Worm (Caenorhabditis elegans) whole organism, L4 larva: ENCODE data around the gene rpa-1.
A peak's percentile ranks its signal among the peaks of the same experiment; 100 is the strongest.

ENCODE experiments used
- F10B5.3 ChIP-seq: sonication (generic microtip); optimal IDR thresholded peaks from 2 replicates; lab custom pipeline; 2016; ENCODE audit warnings: mild to moderate bottlenecking, missing genetic modification characterization, missing compliant biosample characterization
- Y48G9A.11 ChIP-seq: fragments of 200-800 bp; sonication (Bioruptor generic); IDR thresholded peaks from 2 replicates; pipeline ENCODE4 v1.3.6; 2022; ENCODE audit warnings: missing genetic modification reagents, missing genetic modification characterization, missing compliant biosample characterization
- aha-1 ChIP-seq: fragments of 150-350 bp; peaks from one replicate; lab custom pipeline; 2014; ENCODE audit warnings: missing biosample characterization, missing genetic modification characterization
- ama-1 ChIP-seq: fragments of 150-350 bp; optimal IDR thresholded peaks from 2 replicates; lab custom pipeline; 2014; ENCODE audit warnings: inconsistent platforms, mixed read lengths
- attf-4 ChIP-seq: sonication (generic microtip); optimal IDR thresholded peaks from 3 replicates; lab custom pipeline; 2017; ENCODE audit warnings: missing biosample characterization, missing genetic modification characterization
- ceh-28 ChIP-seq: fragments of 150-350 bp; optimal IDR thresholded peaks from 2 replicates; lab custom pipeline; 2014; ENCODE audit warnings: missing biosample characterization, missing genetic modification reagents, missing genetic modification characterization
- ceh-44 ChIP-seq: fragments of 200-800 bp; sonication (Bioruptor generic); IDR thresholded peaks from 2 replicates; pipeline ENCODE4 v1.3.6; 2022; ENCODE audit warnings: missing genetic modification reagents, missing genetic modification characterization, missing compliant biosample characterization
- daf-12 ChIP-seq: fragments of 150-350 bp; optimal IDR thresholded peaks from 2 replicates; lab custom pipeline; 2014; ENCODE audit warnings: missing biosample characterization, missing genetic modification reagents, missing genetic modification characterization
- daf-19 ChIP-seq: fragments of 200-800 bp; sonication (Bioruptor generic); conservative IDR thresholded peaks from 2 replicates; pipeline ENCODE4 v1.3.6; 2022; ENCODE audit warnings: missing genetic modification characterization, missing compliant biosample characterization
- dmd-8 ChIP-seq: fragments of 200-800 bp; sonication (Bioruptor generic); IDR thresholded peaks from 2 replicates; pipeline ENCODE4 v1.3.6; 2022; ENCODE audit warnings: missing genetic modification characterization, missing compliant biosample characterization
- dmd-9 ChIP-seq: fragments of 200-800 bp; sonication (Bioruptor generic); IDR thresholded peaks from 2 replicates; pipeline ENCODE4 v1.3.6; 2022; ENCODE audit warnings: missing genetic modification reagents, missing genetic modification characterization, missing compliant biosample characterization
- duxl-1 ChIP-seq: sonication (generic microtip); optimal IDR thresholded peaks from 2 replicates; lab custom pipeline; 2016; ENCODE audit warnings: mild to moderate bottlenecking, missing genetic modification characterization, moderate library complexity, missing compliant biosample characterization; ENCODE audit not compliant: poor library complexity
- dve-1 ChIP-seq: sonication (generic microtip); optimal IDR thresholded peaks from 2 replicates; lab custom pipeline; 2017; ENCODE audit warnings: antibody characterized with exemption, mild to moderate bottlenecking, missing genetic modification characterization, missing compliant biosample characterization; ENCODE audit not compliant: insufficient read depth
- egl-27 ChIP-seq: sonication (generic microtip); optimal IDR thresholded peaks from 3 replicates; lab custom pipeline; 2017; ENCODE audit warnings: missing biosample characterization, missing genetic modification reagents, missing genetic modification characterization
- gei-8 ChIP-seq: fragments of 200-800 bp; sonication (Bioruptor generic); optimal IDR thresholded peaks from 2 replicates; lab custom pipeline; 2018; ENCODE audit warnings: mild to moderate bottlenecking, missing genetic modification characterization, missing compliant biosample characterization
- hif-1 ChIP-seq, 2 experiments: sonication (generic microtip); optimal IDR thresholded peaks; 2 replicates each; lab custom pipeline; 2016 to 2017; ENCODE audit warnings: missing compliant biosample characterization in 2 of 2, missing genetic modification characterization in 2 of 2, missing genetic modification reagents in 2 of 2, missing genotype in 2 of 2, mild to moderate bottlenecking in 1 of 2
- hlh-11 ChIP-seq: fragments of 200-800 bp; sonication (Bioruptor generic); optimal IDR thresholded peaks from 2 replicates; lab custom pipeline; 2018; ENCODE audit warnings: mild to moderate bottlenecking, missing genetic modification characterization, missing compliant biosample characterization
- lin-13 ChIP-seq: fragments of 150-350 bp; optimal IDR thresholded peaks from 2 replicates; lab custom pipeline; 2014; ENCODE audit warnings: missing biosample characterization, missing genetic modification reagents, missing genetic modification characterization
- lsy-2 ChIP-seq, 2 experiments: fragments of 150-350 bp in 1 of 2; sonication (generic microtip) in 1 of 2; optimal IDR thresholded peaks; 2 replicates each; lab custom pipeline; 2014 to 2017; ENCODE audit warnings: missing biosample characterization in 2 of 2, missing genetic modification characterization in 2 of 2
- mxl-2 ChIP-seq: fragments of 200-800 bp; sonication (Bioruptor generic); conservative IDR thresholded peaks from 2 replicates; pipeline ENCODE4 v1.3.6; 2022; ENCODE audit warnings: missing genetic modification reagents, missing genetic modification characterization, missing compliant biosample characterization
- mxl-3 ChIP-seq: fragments of 200-800 bp; sonication (Bioruptor generic); optimal IDR thresholded peaks from 2 replicates; lab custom pipeline; 2018; ENCODE audit warnings: mild to moderate bottlenecking, missing genetic modification characterization, missing compliant biosample characterization
- nhr-10 ChIP-seq: fragments of 150-350 bp; optimal IDR thresholded peaks from 2 replicates; lab custom pipeline; 2014; ENCODE audit warnings: missing biosample characterization, missing genetic modification characterization
- nhr-11 ChIP-seq: fragments of 150-350 bp; optimal IDR thresholded peaks from 2 replicates; lab custom pipeline; 2014; ENCODE audit warnings: missing biosample characterization, missing genetic modification characterization
- nhr-111 ChIP-seq: fragments of 200-800 bp; sonication (Bioruptor generic); optimal IDR thresholded peaks from 2 replicates; lab custom pipeline; 2018; ENCODE audit warnings: mild to moderate bottlenecking, missing genetic modification characterization, missing compliant biosample characterization
- nhr-28 ChIP-seq: fragments of 150-350 bp; optimal IDR thresholded peaks from 2 replicates; lab custom pipeline; 2014; ENCODE audit warnings: missing biosample characterization, missing genetic modification characterization
- nhr-41 ChIP-seq: fragments of 200-800 bp; sonication (Bioruptor generic); IDR thresholded peaks from 2 replicates; pipeline ENCODE4 v1.3.6; 2022; ENCODE audit warnings: missing genetic modification reagents, missing genetic modification characterization, missing compliant biosample characterization
- nhr-48 ChIP-seq: sonication (generic microtip); optimal IDR thresholded peaks from 2 replicates; lab custom pipeline; 2016; ENCODE audit warnings: mild to moderate bottlenecking, missing genetic modification characterization, missing compliant biosample characterization
- nhr-77 ChIP-seq: fragments of 150-350 bp; optimal IDR thresholded peaks from 2 replicates; lab custom pipeline; 2014; ENCODE audit warnings: missing biosample characterization, missing genetic modification characterization
- pha-4 ChIP-seq, 2 experiments: fragments of 150-350 bp in 1 of 2; fragments of 200-800 bp in 1 of 2; sonication (Bioruptor generic) in 1 of 2; IDR thresholded peaks in 1 of 2; optimal IDR thresholded peaks in 1 of 2; 2 replicates each; pipeline versions ENCODE4 v1.3.6 to Lab custom; 2014 to 2022; ENCODE audit warnings: missing genetic modification characterization in 2 of 2, missing genetic modification reagents in 2 of 2, missing biosample characterization in 1 of 2, missing compliant biosample characterization in 1 of 2
- pqm-1 ChIP-seq: sonication (generic microtip); optimal IDR thresholded peaks from 2 replicates; lab custom pipeline; 2017; ENCODE audit warnings: missing biosample characterization, missing genetic modification characterization
- rbr-2 ChIP-seq: sonication (generic microtip); optimal IDR thresholded peaks from 2 replicates; lab custom pipeline; 2016; ENCODE audit warnings: missing genotype, missing genetic modification characterization, missing compliant biosample characterization
- saeg-2 ChIP-seq: fragments of 200-800 bp; sonication (Bioruptor generic); IDR thresholded peaks from 2 replicates; pipeline ENCODE4 v1.3.6; 2022; ENCODE audit warnings: missing genetic modification reagents, missing genetic modification characterization, missing compliant biosample characterization
- sdz-12 ChIP-seq: fragments of 200-800 bp; sonication (Bioruptor generic); optimal IDR thresholded peaks from 2 replicates; lab custom pipeline; 2018; ENCODE audit warnings: mild to moderate bottlenecking, missing genetic modification characterization, missing compliant biosample characterization
- set-16 ChIP-seq: fragments of 200-800 bp; sonication (Bioruptor generic); IDR thresholded peaks from 2 replicates; pipeline ENCODE4 v1.3.6; 2022; ENCODE audit warnings: missing genetic modification reagents, missing genetic modification characterization, missing compliant biosample characterization
- snpc-4 ChIP-seq: fragments of 150-350 bp; optimal IDR thresholded peaks from 2 replicates; lab custom pipeline; 2014; ENCODE audit warnings: missing biosample characterization, missing genetic modification characterization
- spr-1 ChIP-seq: sonication (generic microtip); optimal IDR thresholded peaks from 2 replicates; lab custom pipeline; 2016; ENCODE audit warnings: mild to moderate bottlenecking, missing genetic modification characterization, missing compliant biosample characterization
- tra-1 ChIP-seq: fragments of 200-800 bp; sonication (Bioruptor generic); IDR thresholded peaks from 2 replicates; pipeline ENCODE4 v1.3.6; 2022; ENCODE audit warnings: missing genetic modification reagents, missing genetic modification characterization, missing compliant biosample characterization
- unc-130 ChIP-seq: sonication (generic microtip); optimal IDR thresholded peaks from 2 replicates; lab custom pipeline; 2016; ENCODE audit warnings: missing genetic modification reagents, missing genetic modification characterization, missing compliant biosample characterization
- unc-62 ChIP-seq, 3 experiments: fragments of 150-350 bp in 1 of 3; sonication (generic microtip); optimal IDR thresholded peaks in 2 of 3; peaks in 1 of 3; 1 replicate in 1 of 3; 2 replicates in 2 of 3; lab custom pipeline; 2014 to 2017; ENCODE audit warnings: missing biosample characterization in 3 of 3, missing genetic modification characterization in 3 of 3, missing genetic modification reagents in 3 of 3, missing genotype in 1 of 3
- zfp-2 ChIP-seq: sonication (generic microtip); optimal IDR thresholded peaks from 2 replicates; lab custom pipeline; 2016; ENCODE audit warnings: mild to moderate bottlenecking, missing genetic modification characterization, missing compliant biosample characterization
- zfp-3 ChIP-seq: fragments of 200-800 bp; sonication (Bioruptor generic); conservative IDR thresholded peaks from 2 replicates; pipeline ENCODE4 v1.3.6; 2022; ENCODE audit warnings: missing genetic modification reagents, missing genetic modification characterization, missing compliant biosample characterization

rpa-1 gene

DNA sequence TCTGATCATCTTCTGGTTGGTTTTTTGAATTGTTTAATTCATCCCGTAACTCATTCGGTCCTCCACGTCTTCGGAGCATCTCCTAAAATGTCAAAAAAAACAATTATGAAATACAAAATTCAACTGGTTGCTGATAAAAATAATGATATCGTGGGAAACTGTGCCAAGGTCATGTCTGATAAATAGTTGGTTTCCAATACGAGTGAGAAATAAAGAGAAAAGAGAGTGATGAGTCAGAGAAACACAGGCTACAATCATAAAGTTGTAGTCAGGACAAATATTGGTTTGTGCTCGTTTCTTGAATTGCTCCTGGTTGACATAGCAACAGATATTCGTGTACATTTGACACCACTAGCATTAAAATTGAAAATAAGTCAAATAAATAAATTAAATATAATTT, 40.8 kb downstream of the rpa-1 start, which contains the start of gene B0495.7 (continued):
- TF ChIP-seq snpc-4 (tag; lab: Kevin White, UChicago) (no peak), saeg-2 (GFP tag; lab: Robert Waterston, UW) (no peak), ceh-28 (tag; lab: Kevin White, UChicago) (no peak), unc-62 (GFP tag; optimal IDR thresholded peaks at IDR 0.05 in 1 of 2; lab: Kevin White, UChicago) (no peak), unc-62 (tag; optimal IDR thresholded peaks at IDR 0.05; lab: Kevin White, UChicago) (no peak), pqm-1 (tag; lab: Kevin White, UChicago) (peak; percentile 76), lin-13 (GFP tag; lab: Kevin White, UChicago) (no peak), hlh-11 (peak; percentile 48), pha-4 (GFP tag; IDR thresholded peaks at IDR 0.05; lab: Robert Waterston, UW) (no peak), pha-4 (tag; optimal IDR thresholded peaks at IDR 0.05; lab: Kevin White, UChicago) (no peak), nhr-41 (GFP tag; lab: Robert Waterston, UW) (peak; percentile 36; the same call in 1 of the 2 replicates), spr-1 (tag; lab: Kevin White, UChicago) (no peak), set-16 (GFP tag; lab: Robert Waterston, UW) (no peak), zfp-2 (no peak), nhr-10 (tag; lab: Kevin White, UChicago) (no peak), Y48G9A.11 (no peak), dve-1 (peak; percentile 44), rbr-2 (tag; lab: Kevin White, UChicago) (no peak), zfp-3 (GFP tag; lab: Robert Waterston, UW) (no peak), sdz-12 (GFP tag; lab: Kevin White, UChicago) (no peak), tra-1 (no peak), attf-4 (tag; lab: Kevin White, UChicago) (no peak), nhr-48 (tag; lab: Kevin White, UChicago) (no peak), ama-1 (lab: Kevin White, UChicago) (no peak), nhr-28 (tag; lab: Kevin White, UChicago) (peak; percentile 93), nhr-11 (tag; lab: Kevin White, UChicago) (peak; percentile 70), dmd-8 (GFP tag; lab: Robert Waterston, UW) (no peak), mxl-2 (GFP tag; lab: Robert Waterston, UW) (no peak), nhr-77 (tag; lab: Kevin White, UChicago) (no peak), lsy-2 (tag; optimal IDR thresholded peaks at IDR 0.05; lab: Kevin White, UChicago) (peak in 1 of 2 experiments; percentile 11), hif-1 (tag; optimal IDR thresholded peaks at IDR 0.05; lab: Kevin White, UChicago) (no peak), egl-27 (tag; lab: Kevin White, UChicago) (no peak), F10B5.3 (tag; lab: Kevin White, UChicago) (no peak)

ce11 chrII:7707383-7707782, 43.0 kb downstream of the rpa-1 start, which contains the start of gene luc-7L:
luc-7L (minus strand) TSS chrII:7707483.
- TF ChIP-seq nhr-111 (GFP tag; lab: Kevin White, UChicago) (no peak), mxl-3 (no peak), dve-1 (no peak), set-16 (GFP tag; lab: Robert Waterston, UW) (no peak), gei-8 (GFP tag; lab: Kevin White, UChicago) (no peak), dmd-9 (GFP tag; lab: Robert Waterston, UW) (no peak), lsy-2 (tag; optimal IDR thresholded peaks at IDR 0.05; lab: Kevin White, UChicago) (no peak), unc-130 (GFP tag; lab: Kevin White, UChicago) (no peak), daf-19 (GFP tag; lab: Robert Waterston, UW) (no peak), zfp-3 (GFP tag; lab: Robert Waterston, UW) (no peak), aha-1 (tag; lab: Kevin White, UChicago) (no peak), unc-62 (GFP tag; optimal IDR thresholded peaks at IDR 0.05 in 1 of 2; lab: Kevin White, UChicago) (no peak), unc-62 (tag; optimal IDR thresholded peaks at IDR 0.05; lab: Kevin White, UChicago) (no peak), duxl-1 (tag; lab: Kevin White, UChicago) (no peak), ceh-44 (GFP tag; lab: Robert Waterston, UW) (no peak), daf-12 (tag; lab: Kevin White, UChicago) (no peak)
